Worm (Caenorhabditis elegans) whole organism, early embryonic: Measurements from ENCODE around the gene W04D12.1.

Source experiments
- B0310.2 ChIP-seq: sonication (generic microtip); optimal IDR thresholded peaks from 2 replicates; lab custom pipeline; 2016; ENCODE audit warnings: mild to moderate bottlenecking, missing genetic modification characterization, missing compliant biosample characterization
- ama-1 ChIP-seq: fragments of 150-350 bp; optimal IDR thresholded peaks from 2 replicates; lab custom pipeline; 2014
- ceh-13 ChIP-seq: fragments of 200-800 bp; sonication (Bioruptor generic); optimal IDR thresholded peaks from 2 replicates; lab custom pipeline; 2018; ENCODE audit warnings: mild to moderate bottlenecking, missing genetic modification characterization, missing compliant biosample characterization
- ceh-36 ChIP-seq: sonication (generic microtip); optimal IDR thresholded peaks from 2 replicates; lab custom pipeline; 2016; ENCODE audit warnings: missing genetic modification characterization, inconsistent platforms, missing compliant biosample characterization
- flt-1 ChIP-seq: fragments of 200-800 bp; sonication (Bioruptor generic); IDR thresholded peaks from 2 replicates; pipeline ENCODE4 v1.3.6; 2022; ENCODE audit warnings: missing genetic modification characterization, missing compliant biosample characterization
- hmbx-1 ChIP-seq: sonication (generic microtip); optimal IDR thresholded peaks from 2 replicates; lab custom pipeline; 2016; ENCODE audit warnings: mild to moderate bottlenecking, missing genetic modification characterization, missing compliant biosample characterization
- hmg-4 ChIP-seq: fragments of 200-800 bp; sonication (Bioruptor generic); optimal IDR thresholded peaks from 2 replicates; lab custom pipeline; 2018; ENCODE audit warnings: mild to moderate bottlenecking, missing genetic modification characterization, missing compliant biosample characterization
- hnd-1 ChIP-seq: sonication (generic microtip); optimal IDR thresholded peaks from 2 replicates; lab custom pipeline; 2016; ENCODE audit warnings: missing genetic modification characterization, missing compliant biosample characterization
- pes-1 ChIP-seq: fragments of 200-800 bp; sonication (Bioruptor generic); IDR thresholded peaks from 2 replicates; pipeline ENCODE4 v1.3.6; 2022; ENCODE audit warnings: missing genetic modification reagents, missing genetic modification characterization, missing compliant biosample characterization
- scrt-1 ChIP-seq: fragments of 200-800 bp; sonication (Bioruptor generic); IDR thresholded peaks from 2 replicates; pipeline ENCODE4 v1.3.6; 2022; ENCODE audit warnings: missing genetic modification characterization, missing compliant biosample characterization
- sea-1 ChIP-seq: fragments of 200-800 bp; sonication (Bioruptor generic); conservative IDR thresholded peaks from 2 replicates; pipeline ENCODE4 v1.3.6; 2022; ENCODE audit warnings: missing genetic modification characterization, missing compliant biosample characterization
- tbx-11 ChIP-seq: fragments of 200-800 bp; sonication (Bioruptor generic); IDR thresholded peaks from 2 replicates; pipeline ENCODE4 v1.3.6; 2022; ENCODE audit warnings: missing genetic modification characterization, missing compliant biosample characterization
- tbx-37 ChIP-seq: fragments of 200-800 bp; sonication (Bioruptor generic); conservative IDR thresholded peaks from 2 replicates; pipeline ENCODE4 v1.3.6; 2022; ENCODE audit warnings: missing genetic modification reagents, missing genetic modification characterization, missing compliant biosample characterization
- tra-4 ChIP-seq: sonication (generic microtip); optimal IDR thresholded peaks from 2 replicates; lab custom pipeline; 2017; ENCODE audit warnings: missing genetic modification characterization, missing compliant biosample characterization

- TF ChIP-seq sea-1 (GFP tag; lab: Robert Waterston, UW) (no peak), ama-1 (no peak), B0310.2 (tag; lab: Kevin White, UChicago) (no peak), flt-1 (GFP tag; lab: Robert Waterston, UW) (no peak), hmbx-1 (no peak), hnd-1 (tag; lab: Kevin White, UChicago) (no peak), ceh-36 (tag; lab: Kevin White, UChicago) (no peak), hmg-4 (GFP tag; lab: Kevin White, UChicago) (no peak), scrt-1 (no peak), tra-4 (tag; lab: Kevin White, UChicago) (no peak), tbx-11 (no peak), pes-1 (no peak), ceh-13 (no peak), tbx-37 (GFP tag; lab: Robert Waterston, UW) (no peak)
Measured at ce11 chrIII:5884459-5884858, 47.7 kb downstream of the W04D12.1 start.
